Worm (Caenorhabditis elegans): ENCODE measurements around the gene F15H10.7.

DNA sequence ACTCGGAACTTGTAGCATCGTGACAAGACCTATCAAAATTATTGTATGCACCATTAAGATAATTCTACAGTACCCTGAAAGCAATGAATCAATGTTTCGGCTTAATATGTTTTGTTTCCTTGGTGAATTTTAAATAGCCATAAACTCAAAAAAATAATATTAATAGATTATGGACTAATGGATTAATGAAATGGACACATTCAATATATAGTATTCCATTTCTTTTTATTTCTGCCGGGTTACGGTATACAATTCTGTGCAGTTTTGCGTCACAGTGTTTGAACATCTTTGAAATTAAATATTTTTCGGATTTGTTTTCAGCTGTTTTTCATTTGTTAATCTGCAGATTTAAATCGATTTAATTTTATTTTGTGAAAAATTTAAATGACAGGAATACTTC is 30.4 kb upstream of the F15H10.7 start, which contains the start of gene set-22:
- TF ChIP-seq lin-39 (tag; optimal IDR thresholded peaks at IDR 0.05) (no peak), unc-39 (tag; optimal IDR thresholded peaks at IDR 0.05) (no peak), nhr-237 (tag; optimal IDR thresholded peaks at IDR 0.05) (no peak), mdl-1 (tag; optimal IDR thresholded peaks at IDR 0.05) (no peak), R02D3.7 (tag; optimal IDR thresholded peaks at IDR 0.05) (no peak), lin-11 (tag; optimal IDR thresholded peaks at IDR 0.05) (no peak), F13H6.1 (tag; optimal IDR thresholded peaks at IDR 0.05) (no peak), nhr-77 (tag; optimal IDR thresholded peaks at IDR 0.05) (no peak), sma-9 (GFP tag; optimal IDR thresholded peaks at IDR 0.05) (no peak), sma-9 (tag; optimal IDR thresholded peaks at IDR 0.05) (no peak)
